Worm (Caenorhabditis elegans) whole organism, young adult: Measurements from ENCODE around the gene C46E10.1.

Experiments
- F10E7.11 ChIP-seq: sonication (generic microtip); optimal IDR thresholded peaks from 2 replicates; lab custom pipeline; 2017; ENCODE audit warnings: mild to moderate bottlenecking, missing genetic modification characterization, moderate library complexity, missing compliant biosample characterization
- ama-1 ChIP-seq, 3 experiments: fragments of 150-350 bp in 1 of 3; sonication (generic microtip) in 2 of 3; optimal IDR thresholded peaks; 2 replicates each; lab custom pipeline; 2014 to 2018; ENCODE audit warnings: missing biosample characterization in 2 of 3, missing genetic modification characterization in 2 of 3, missing genetic modification reagents in 2 of 3
- zfh-2 ChIP-seq: fragments of 200-800 bp; sonication (Bioruptor generic); conservative IDR thresholded peaks from 2 replicates; pipeline ENCODE4 v1.3.6; 2022; ENCODE audit warnings: missing genetic modification reagents, missing genetic modification characterization, missing compliant biosample characterization

DNA sequence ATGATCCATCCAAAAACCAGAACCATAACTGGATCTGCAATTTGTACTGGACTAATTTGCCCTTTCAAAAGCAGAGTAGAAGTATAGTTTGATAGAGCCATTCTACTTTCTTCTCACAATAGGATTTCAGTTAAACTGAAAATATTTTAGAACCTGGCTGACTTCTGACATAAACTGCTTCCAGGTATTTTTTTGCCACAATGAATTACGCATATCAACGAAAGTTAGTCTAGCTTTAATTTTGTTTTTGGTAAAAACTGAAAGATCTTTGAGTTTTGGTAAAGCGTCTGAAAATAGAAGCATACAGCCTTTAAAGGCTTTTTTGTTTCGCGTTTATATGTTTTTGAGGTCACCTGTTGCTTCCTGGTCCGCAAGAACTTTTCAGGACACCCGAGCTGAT, 33.4 kb upstream of the C46E10.1 start, which contains the start of gene srx-101:
- no peak for TF ChIP-seq zfh-2 (GFP tag; lab: Robert Waterston, UW)
- TF ChIP-seq F10E7.11: no peak
- TF ChIP-seq ama-1 (optimal IDR thresholded peaks at IDR 0.05; lab: Kevin White, UChicago): no peak
- TF ChIP-seq ama-1 (GFP tag; optimal IDR thresholded peaks at IDR 0.05; lab: Kevin White, UChicago): no peak
